Worm (Caenorhabditis elegans) whole organism, L1 larva: ENCODE results near the gene F49C12.4.
A peak's percentile ranks its signal among the peaks of the same experiment; 100 is the strongest.
"Not testable (repeated sequence)": the region's sequence is repeated elsewhere in the genome, so short reads cannot be mapped to it uniquely, and the experiment has no call there.

Experiments
- C04F5.9 ChIP-seq: sonication (generic microtip); optimal IDR thresholded peaks from 2 replicates; lab custom pipeline; 2016; ENCODE audit warnings: missing genetic modification characterization, missing compliant biosample characterization
- Y116A8C.19 ChIP-seq: sonication (generic microtip); optimal IDR thresholded peaks from 2 replicates; lab custom pipeline; 2016; ENCODE audit warnings: missing compliant biosample characterization, missing genetic modification characterization, borderline replicate concordance
- ceh-82 ChIP-seq, 3 experiments: fragments of 150-350 bp in 1 of 3; sonication (generic microtip) in 2 of 3; optimal IDR thresholded peaks; 2 replicates each; lab custom pipeline; 2014 to 2017; ENCODE audit warnings: missing biosample characterization in 3 of 3, missing genetic modification characterization in 3 of 3
- ceh-90 ChIP-seq: sonication (generic microtip); optimal IDR thresholded peaks from 2 replicates; lab custom pipeline; 2016; ENCODE audit warnings: missing genetic modification characterization, missing compliant biosample characterization
- dpl-1 ChIP-seq, 3 experiments: fragments of 150-350 bp in 2 of 3; sonication (generic microtip) in 1 of 3; optimal IDR thresholded peaks; 2 replicates each; lab custom pipeline; 2014 to 2017; ENCODE audit warnings: missing biosample characterization in 3 of 3, missing genetic modification characterization in 3 of 3, missing genetic modification reagents in 3 of 3
- efl-1 ChIP-seq, 4 experiments: fragments of 150-350 bp; optimal IDR thresholded peaks in 3 of 4; peaks in 1 of 4; 1 replicate in 1 of 4; 2 replicates in 3 of 4; lab custom pipeline; 2014; ENCODE audit warnings: missing biosample characterization in 2 of 4, missing genetic modification characterization in 2 of 4, missing genetic modification reagents in 2 of 4
- egl-27 ChIP-seq, 2 experiments: fragments of 150-350 bp in 1 of 2; sonication (generic microtip); optimal IDR thresholded peaks; 3 replicates each; lab custom pipeline; 2017 to 2018; ENCODE audit warnings: missing biosample characterization in 2 of 2, missing genetic modification characterization in 2 of 2, missing genetic modification reagents in 2 of 2
- elt-2 ChIP-seq: sonication (generic microtip); optimal IDR thresholded peaks from 2 replicates; lab custom pipeline; 2016; ENCODE audit warnings: missing genetic modification characterization, mild to moderate bottlenecking, inconsistent platforms, missing compliant biosample characterization, missing genetic modification reagents
- ets-5 ChIP-seq: fragments of 200-800 bp; sonication (Bioruptor generic); IDR thresholded peaks from 2 replicates; pipeline ENCODE4 v1.3.6; 2022; ENCODE audit warnings: missing genetic modification characterization, missing compliant biosample characterization
- fkh-8 ChIP-seq: sonication (generic microtip); optimal IDR thresholded peaks from 2 replicates; lab custom pipeline; 2016; ENCODE audit warnings: mild to moderate bottlenecking, missing genetic modification characterization, missing compliant biosample characterization
- fos-1 ChIP-seq: fragments of 150-350 bp; optimal IDR thresholded peaks from 2 replicates; lab custom pipeline; 2014; ENCODE audit warnings: missing biosample characterization, missing genetic modification characterization
- grh-1 ChIP-seq: fragments of 200-800 bp; sonication (Bioruptor generic); IDR thresholded peaks from 2 replicates; pipeline ENCODE4 v1.3.6; 2022; ENCODE audit warnings: missing genetic modification reagents, missing genetic modification characterization, missing compliant biosample characterization
- hpl-2 ChIP-seq: fragments of 150-350 bp; optimal IDR thresholded peaks from 2 replicates; lab custom pipeline; 2014; ENCODE audit warnings: missing biosample characterization, missing genetic modification reagents, missing genetic modification characterization
- irx-1 ChIP-seq: sonication (generic microtip); optimal IDR thresholded peaks from 2 replicates; lab custom pipeline; 2016; ENCODE audit warnings: missing genetic modification characterization, missing compliant biosample characterization
- isw-1 ChIP-seq: fragments of 200-800 bp; sonication (Bioruptor generic); IDR thresholded peaks from 2 replicates; pipeline ENCODE4 v1.3.6; 2022; ENCODE audit warnings: missing genetic modification characterization, missing compliant biosample characterization
- jun-1 ChIP-seq: fragments of 150-350 bp; optimal IDR thresholded peaks from 2 replicates; lab custom pipeline; 2014; ENCODE audit warnings: missing biosample characterization, missing genetic modification reagents, missing genetic modification characterization
- lin-14 ChIP-seq: fragments of 200-800 bp; sonication (Bioruptor generic); optimal IDR thresholded peaks from 2 replicates; lab custom pipeline; 2018; ENCODE audit warnings: mild to moderate bottlenecking, missing genetic modification characterization, moderate library complexity, missing compliant biosample characterization
- lin-35 ChIP-seq, 2 experiments: fragments of 150-350 bp; optimal IDR thresholded peaks; 2 replicates each; lab custom pipeline; 2014; ENCODE audit warnings: missing biosample characterization in 2 of 2, missing genetic modification characterization in 2 of 2, missing genetic modification reagents in 2 of 2
- lir-3 ChIP-seq: sonication (generic microtip); optimal IDR thresholded peaks from 2 replicates; lab custom pipeline; 2016; ENCODE audit warnings: mild to moderate bottlenecking, missing genetic modification characterization, moderate library complexity, missing compliant biosample characterization; ENCODE audit not compliant: poor library complexity
- mab-9 ChIP-seq: fragments of 200-800 bp; sonication (Bioruptor generic); IDR thresholded peaks from 2 replicates; pipeline ENCODE4 v1.3.6; 2022; ENCODE audit warnings: missing genetic modification reagents, missing genetic modification characterization, missing compliant biosample characterization
- nhr-20 ChIP-seq: sonication (generic microtip); optimal IDR thresholded peaks from 2 replicates; lab custom pipeline; 2016; ENCODE audit warnings: mild to moderate bottlenecking, missing genetic modification characterization, missing compliant biosample characterization
- nhr-47 ChIP-seq: sonication (generic microtip); optimal IDR thresholded peaks from 2 replicates; lab custom pipeline; 2016; ENCODE audit warnings: mild to moderate bottlenecking, missing genetic modification characterization, moderate library complexity, missing compliant biosample characterization
- nhr-71 ChIP-seq: sonication (generic microtip); optimal IDR thresholded peaks from 2 replicates; lab custom pipeline; 2016; ENCODE audit warnings: mild to moderate bottlenecking, missing genetic modification characterization, moderate library complexity, missing compliant biosample characterization
- nhr-77 ChIP-seq: fragments of 150-350 bp; optimal IDR thresholded peaks from 2 replicates; lab custom pipeline; 2014; ENCODE audit warnings: missing biosample characterization, missing genetic modification characterization
- pag-3 ChIP-seq: sonication (generic microtip); optimal IDR thresholded peaks from 2 replicates; lab custom pipeline; 2017; ENCODE audit warnings: missing genetic modification characterization, mild to moderate bottlenecking, missing compliant biosample characterization, antibody characterized with exemption, borderline replicate concordance; ENCODE audit not compliant: insufficient read depth
- skn-1 ChIP-seq: fragments of 150-350 bp; optimal IDR thresholded peaks from 2 replicates; lab custom pipeline; 2014; ENCODE audit warnings: missing biosample characterization, missing genetic modification characterization
- sox-4 ChIP-seq: sonication (generic microtip); optimal IDR thresholded peaks from 2 replicates; lab custom pipeline; 2016; ENCODE audit warnings: missing genetic modification characterization, missing compliant biosample characterization
- sptf-1 ChIP-seq: fragments of 150-350 bp; optimal IDR thresholded peaks from 2 replicates; lab custom pipeline; 2014; ENCODE audit warnings: missing biosample characterization, missing genetic modification characterization
- tbx-2 ChIP-seq: sonication (generic microtip); optimal IDR thresholded peaks from 2 replicates; lab custom pipeline; 2016; ENCODE audit warnings: missing genetic modification characterization, missing compliant biosample characterization
- unc-30 ChIP-seq: sonication (generic microtip); optimal IDR thresholded peaks from 2 replicates; lab custom pipeline; 2017; ENCODE audit warnings: missing biosample characterization, missing genetic modification characterization
- unc-62 ChIP-seq: fragments of 150-350 bp; optimal IDR thresholded peaks from 2 replicates; lab custom pipeline; 2014; ENCODE audit warnings: missing biosample characterization, missing genetic modification reagents, missing genetic modification characterization
- unc-86 ChIP-seq: sonication (generic microtip); optimal IDR thresholded peaks from 2 replicates; lab custom pipeline; 2016; ENCODE audit warnings: missing genetic modification characterization, missing compliant biosample characterization
- zag-1 ChIP-seq: fragments of 150-350 bp; optimal IDR thresholded peaks from 2 replicates; lab custom pipeline; 2014; ENCODE audit warnings: missing biosample characterization, missing genetic modification characterization
- ztf-4 ChIP-seq: fragments of 150-350 bp; optimal IDR thresholded peaks from 2 replicates; lab custom pipeline; 2014; ENCODE audit warnings: missing biosample characterization, missing genetic modification characterization

Gene F49C12.4

DNA sequence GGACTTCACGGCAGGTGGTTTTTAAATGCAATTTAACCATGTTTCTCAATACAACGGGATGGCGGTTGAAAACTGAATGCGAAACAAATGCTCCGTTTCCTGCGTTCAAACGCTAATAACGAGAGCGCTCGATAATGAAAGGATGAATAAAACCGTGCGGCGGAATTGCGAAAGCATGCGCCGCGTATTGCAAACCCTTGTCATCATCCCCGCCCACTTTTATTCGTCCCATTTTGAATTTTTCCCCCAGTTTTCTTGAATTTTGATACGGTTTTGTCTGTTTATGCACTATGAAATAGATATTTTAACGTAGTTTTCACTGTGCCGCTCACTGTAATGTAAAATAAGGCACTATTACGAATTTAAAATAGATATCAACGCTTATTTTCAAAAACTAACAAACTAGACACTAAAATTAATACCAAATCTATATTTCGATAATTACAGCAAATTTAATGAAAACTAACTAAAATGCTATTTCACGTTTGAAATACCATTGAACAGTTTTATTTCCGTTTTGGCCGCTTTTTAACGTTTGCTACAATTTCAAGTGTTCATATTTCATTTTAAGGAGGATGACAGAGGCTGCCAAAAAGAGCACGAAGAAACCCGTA lies 12.3 kb upstream of the F49C12.4 start, which contains the start of the genes F49C12.9 and rpn-7 (continued):
- TF ChIP-seq nhr-77 (tag; lab: Kevin White, UChicago) = no peak

DNA sequence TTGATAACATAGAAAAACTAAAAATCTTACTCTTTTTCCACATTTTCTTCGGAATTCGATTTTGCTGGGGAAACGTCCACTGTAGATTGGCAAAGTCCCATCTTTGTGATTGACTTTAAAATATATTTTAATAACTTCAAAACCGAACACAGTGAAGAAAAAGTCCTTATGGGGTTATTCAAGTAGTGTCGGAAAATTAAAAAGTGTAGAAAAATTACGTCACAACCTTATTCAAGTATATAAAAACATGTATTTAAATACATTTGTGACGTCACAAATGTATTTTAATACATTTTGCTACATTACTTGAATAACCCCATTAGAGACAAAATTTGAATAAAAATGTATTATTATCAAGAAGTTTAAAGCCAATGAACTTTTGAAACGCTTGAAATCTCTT lies 8.9 kb upstream of the F49C12.4 start, which contains the start of gene F49C12.7:
TSS of gene F49C12.7 (minus strand) at position 101 of the 400 bp plus-strand sequence.
- not testable (repeated sequence) for TF ChIP-seq hpl-2 (GFP tag; lab: Kevin White, UChicago); lir-3 (tag; lab: Kevin White, UChicago); irx-1 (tag; lab: Kevin White, UChicago)

- TF ChIP-seq efl-1 (optimal IDR thresholded peaks at IDR 0.05; lab: Kevin White, UChicago) (no peak), efl-1 (GFP tag; optimal IDR thresholded peaks at IDR 0.05 in 1 of 2; lab: Kevin White, UChicago) (peak in 1 of 2 experiments; percentile 75), elt-2 (tag; lab: Kevin White, UChicago) (peak; percentile 90), nhr-20 (tag; lab: Kevin White, UChicago) (peak; percentile 7), jun-1 (no peak)
Measured at ce11 chrIV:9310935-9311566, 7.2 kb upstream of the F49C12.4 start.

- TF ChIP-seq grh-1 (GFP tag; lab: Robert Waterston, UW) = no peak
- TF ChIP-seq fkh-8 (tag; lab: Kevin White, UChicago) = no peak
- no peak for TF ChIP-seq tbx-2 (tag; lab: Kevin White, UChicago)
- TF ChIP-seq nhr-47 (tag; lab: Kevin White, UChicago) = no peak
- no peak for TF ChIP-seq irx-1 (tag; lab: Kevin White, UChicago)
- no peak for TF ChIP-seq fos-1 (tag; lab: Kevin White, UChicago)
- no peak for TF ChIP-seq nhr-71
- no peak for TF ChIP-seq pag-3 (tag; lab: Kevin White, UChicago)
- TF ChIP-seq unc-30 (tag; lab: Kevin White, UChicago) = no peak
- TF ChIP-seq lin-35 (GFP tag; optimal IDR thresholded peaks at IDR 0.05; lab: Kevin White, UChicago) = no peak
- no peak for TF ChIP-seq unc-62
- TF ChIP-seq C04F5.9 (tag; lab: Kevin White, UChicago) = no peak
- no peak for TF ChIP-seq dpl-1 (GFP tag; optimal IDR thresholded peaks at IDR 0.05; lab: Kevin White, UChicago)
- no peak for TF ChIP-seq ceh-90 (tag; lab: Kevin White, UChicago)
- TF ChIP-seq ceh-82 (tag; optimal IDR thresholded peaks at IDR 0.05; lab: Kevin White, UChicago) = no peak
- TF ChIP-seq ztf-4 (tag; lab: Kevin White, UChicago) = no peak
- TF ChIP-seq nhr-77 (tag; lab: Kevin White, UChicago) = no peak
- TF ChIP-seq sox-4 (tag; lab: Kevin White, UChicago) = no peak
- no peak for TF ChIP-seq skn-1
Measured at ce11 chrIV:9308975-9309374, 5.1 kb upstream of the F49C12.4 start, which contains the start of gene F49C12.6. Gene F49C12.6, minus strand, starts transcription at chrIV:9309075.

- TF ChIP-seq unc-86 (tag; lab: Kevin White, UChicago) (no peak), nhr-47 (tag; lab: Kevin White, UChicago) (no peak), Y116A8C.19 (no peak), ets-5 (no peak), sptf-1 (no peak), isw-1 (no peak), nhr-20 (tag; lab: Kevin White, UChicago) (no peak), egl-27 (tag; optimal IDR thresholded peaks at IDR 0.05; lab: Kevin White, UChicago) (no peak), C04F5.9 (tag; lab: Kevin White, UChicago) (no peak), lin-14 (no peak), mab-9 (GFP tag; lab: Robert Waterston, UW) (no peak), zag-1 (tag; lab: Kevin White, UChicago) (no peak)
- TF ChIP-seq, all 84 proteins: peak for 0
Measured at ce11 chrIV:9304617-9305016, 723 bp upstream of the F49C12.4 start, which contains the start of gene F49C12.5. Gene F49C12.5, plus strand, starts transcription at chrIV:9304917.
